Fruit fly (Drosophila melanogaster): ENCODE data around the gene Nmdmc.

The Nmdmc gene

DNA sequence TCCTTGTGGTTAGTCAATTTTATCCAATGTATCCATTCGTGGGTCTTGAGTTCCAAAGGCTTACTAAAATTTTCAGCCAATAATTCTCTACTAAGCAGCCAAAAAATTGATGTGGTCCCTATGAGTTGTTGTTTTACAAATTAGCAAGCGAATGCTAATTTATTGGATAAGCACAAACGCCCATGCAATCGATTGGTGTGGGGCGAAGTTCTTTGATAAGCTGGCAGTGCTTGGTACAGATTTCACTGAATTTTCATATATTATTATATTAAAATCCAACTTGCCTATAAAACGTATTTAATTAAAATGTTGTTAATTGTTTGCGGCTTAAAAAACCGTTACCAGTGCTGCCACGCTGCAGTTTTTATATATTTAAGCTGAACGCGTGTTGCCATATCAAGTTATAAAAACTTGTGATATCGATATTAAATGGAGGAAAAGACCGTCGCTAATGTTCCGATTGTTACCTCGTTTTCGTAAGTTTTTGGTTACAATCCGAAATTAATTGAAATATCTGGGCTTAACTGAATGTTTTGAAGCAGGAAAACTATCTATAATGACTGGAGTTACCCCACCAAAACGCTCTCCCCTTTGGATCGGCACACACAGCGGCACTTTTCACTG, 46.6 kb downstream of the Nmdmc start, which contains the start of the genes CG31100 and CG11980 (continued):
- no peak for TF ChIP-seq CG7987 (GFP tag; optimal IDR thresholded peaks at IDR 0.05)
- no peak for TF ChIP-seq CG32772 (GFP tag; IDR thresholded peaks at IDR 0.05)
- TF ChIP-seq CG9609 (GFP tag; optimal IDR thresholded peaks at IDR 0.05) = no peak
- TF ChIP-seq Jarid2 (GFP tag; optimal IDR thresholded peaks at IDR 0.05) = no peak
- no peak for TF ChIP-seq B-H2 (GFP tag; optimal IDR thresholded peaks at IDR 0.05)
- TF ChIP-seq ab (GFP tag; optimal IDR thresholded peaks at IDR 0.05) = no peak
- TF ChIP-seq cas (GFP tag; IDR thresholded peaks at IDR 0.05) = no peak
- TF ChIP-seq CG11723 (GFP tag; optimal IDR thresholded peaks at IDR 0.05) = no peak
- no peak for TF ChIP-seq CG12391 (tag; optimal IDR thresholded peaks at IDR 0.05)
- no peak for TF ChIP-seq Lpt (GFP tag; optimal IDR thresholded peaks at IDR 0.05)
- no peak for TF ChIP-seq Hr3 (GFP tag; optimal IDR thresholded peaks at IDR 0.05)
- no peak for TF ChIP-seq Bdp1 (GFP tag; optimal IDR thresholded peaks at IDR 0.05)
- TF ChIP-seq CG14050 (GFP tag; IDR thresholded peaks at IDR 0.05) = no peak
- no peak for TF ChIP-seq HLH3B (GFP tag; IDR thresholded peaks at IDR 0.05)
- TF ChIP-seq Abd-B (GFP tag; optimal IDR thresholded peaks at IDR 0.05) = no peak
- TF ChIP-seq Kr (GFP tag; optimal IDR thresholded peaks at IDR 0.05) = no peak
- TF ChIP-seq bcd (GFP tag; optimal IDR thresholded peaks at IDR 0.05) = no peak
- no peak for TF ChIP-seq Trl (optimal IDR thresholded peaks at IDR 0.05)
- no peak for TF ChIP-seq Trl (GFP tag; optimal IDR thresholded peaks at IDR 0.05)
- TF ChIP-seq klu (GFP tag; IDR thresholded peaks at IDR 0.05) = no peak
- no peak for TF ChIP-seq ewg (GFP tag; optimal IDR thresholded peaks at IDR 0.05)
- peak; percentile 84 for TF ChIP-seq Bgb (GFP tag; IDR thresholded peaks at IDR 0.05; ENCODE audit: partially characterized antibody)
- no peak for TF ChIP-seq ssp (GFP tag; IDR thresholded peaks at IDR 0.05)
- TF ChIP-seq CG13424 (tag; optimal IDR thresholded peaks at IDR 0.05) = no peak
- no peak for TF ChIP-seq esg (GFP tag; conservative IDR thresholded peaks at IDR 0.05)
- no peak for TF ChIP-seq CG15269 (tag; optimal IDR thresholded peaks at IDR 0.05)
- TF ChIP-seq tll (GFP tag; optimal IDR thresholded peaks at IDR 0.05) = no peak
- TF ChIP-seq unpg (GFP tag; optimal IDR thresholded peaks at IDR 0.05) = no peak
- TF ChIP-seq NfI (GFP tag; optimal IDR thresholded peaks at IDR 0.05) = no peak
- no peak for TF ChIP-seq CG14965 (GFP tag; optimal IDR thresholded peaks at IDR 0.05; ENCODE audit: borderline replicate concordance)
- no peak for TF ChIP-seq CG14014 (GFP tag; IDR thresholded peaks at IDR 0.05)
- TF ChIP-seq da (GFP tag; optimal IDR thresholded peaks at IDR 0.05) = no peak
- no peak for TF ChIP-seq al (GFP tag; IDR thresholded peaks at IDR 0.05)
- TF ChIP-seq CG12219 (GFP tag; optimal IDR thresholded peaks at IDR 0.05) = no peak
- no peak for TF ChIP-seq lab (GFP tag; optimal IDR thresholded peaks at IDR 0.05)
- TF ChIP-seq otp (GFP tag; IDR thresholded peaks at IDR 0.05) = no peak
- TF ChIP-seq eve (GFP tag; optimal IDR thresholded peaks at IDR 0.05) = no peak
- TF ChIP-seq CG8478 (optimal IDR thresholded peaks at IDR 0.05) = no peak
- TF ChIP-seq nom (GFP tag; optimal IDR thresholded peaks at IDR 0.05) = no peak
- TF ChIP-seq trem (tag; optimal IDR thresholded peaks at IDR 0.05) = peak; percentile 77
- no peak for TF ChIP-seq en (GFP tag; optimal IDR thresholded peaks at IDR 0.05)
- no peak for TF ChIP-seq CG11398 (GFP tag; optimal IDR thresholded peaks at IDR 0.05)
- TF ChIP-seq Sry-δ (GFP tag; optimal IDR thresholded peaks at IDR 0.05) = peak; percentile 92
- TF ChIP-seq nerfin-1 (tag; optimal IDR thresholded peaks at IDR 0.05) = no peak
- TF ChIP-seq yki (optimal IDR thresholded peaks at IDR 0.05) = no peak
- no peak for TF ChIP-seq CG2120 (GFP tag; optimal IDR thresholded peaks at IDR 0.05)
- no peak for TF ChIP-seq stc (GFP tag; IDR thresholded peaks at IDR 0.05)
- TF ChIP-seq MESR4 (GFP tag; optimal IDR thresholded peaks at IDR 0.05) = peak; percentile 77
- no peak for TF ChIP-seq chm (GFP tag; IDR thresholded peaks at IDR 0.05)
- TF ChIP-seq CG2199 (GFP tag; IDR thresholded peaks at IDR 0.05) = no peak
- TF ChIP-seq chif (GFP tag; optimal IDR thresholded peaks at IDR 0.05) = no peak
- TF ChIP-seq NK7.1 (GFP tag; optimal IDR thresholded peaks at IDR 0.05) = no peak
- peak; percentile 8 for TF ChIP-seq CTCF (GFP tag; optimal IDR thresholded peaks at IDR 0.05)

All from whole organism, embryonic.